Fruit fly (Drosophila melanogaster) whole organism, wandering third instar larva: ENCODE results near the gene Ir75b.

Experiments used
- Dif ChIP-seq: fragments of 200-275, 200-300 bp; sonication (Bioruptor generic); optimal IDR thresholded peaks from 2 replicates; lab custom pipeline; 2018; ENCODE audit warnings: missing biosample characterization, missing genetic modification characterization; ENCODE audit not compliant: partially characterized antibody
- Sp1 ChIP-seq: fragments of 200-800 bp; sonication (Bioruptor generic); optimal IDR thresholded peaks from 3 replicates; lab custom pipeline; 2019; ENCODE audit warnings: missing biosample characterization, mild to moderate bottlenecking, missing genetic modification characterization, moderate library complexity
- Vsx2 ChIP-seq: fragments of 200-300, 225-300 bp; sonication (Bioruptor generic); optimal IDR thresholded peaks from 2 replicates; lab custom pipeline; 2018; ENCODE audit warnings: missing biosample characterization, missing genetic modification characterization; ENCODE audit not compliant: partially characterized antibody
- br ChIP-seq: fragments of 200-800 bp; sonication (Bioruptor generic); optimal IDR thresholded peaks from 2 replicates; lab custom pipeline; 2016; ENCODE audit warnings: missing biosample characterization, missing genetic modification characterization
- dsf ChIP-seq: sonication (Bioruptor generic); optimal IDR thresholded peaks from 2 replicates; lab custom pipeline; 2016; ENCODE audit warnings: missing biosample characterization, missing genetic modification characterization, borderline replicate concordance
- lola ChIP-seq: fragments of >200 bp; optimal IDR thresholded peaks from 2 replicates; lab custom pipeline; 2017; ENCODE audit warnings: missing biosample characterization, missing genetic modification characterization

- no peak for TF ChIP-seq Vsx2 (GFP tag; lab: Kevin White, UChicago)
- no peak for TF ChIP-seq br
- TF ChIP-seq lola (GFP tag; lab: Kevin White, UChicago): no peak
- no peak for TF ChIP-seq dsf (GFP tag; lab: Kevin White, UChicago)
- TF ChIP-seq Dif (GFP tag; lab: Kevin White, UChicago): no peak
- no peak for TF ChIP-seq Sp1 (GFP tag; lab: Kevin White, UChicago)
Observed at dm6 chr3L:17791067-17791466, 28.9 kb downstream of the Ir75b start.
